Fruit fly (Drosophila melanogaster) whole organism, embryonic: ENCODE data around the gene yellow-e.

Experiments
- Blimp-1 ChIP-seq: fragments of 200-800 bp; sonication (Bioruptor generic); optimal IDR thresholded peaks from 3 replicates; lab custom pipeline; 2018; ENCODE audit warnings: missing biosample characterization, missing genetic modification characterization, mild to moderate bottlenecking, moderate library complexity, missing genetic modification reagents
- Bteb2 ChIP-seq: fragments of 200-800 bp; sonication (Bioruptor generic); optimal IDR thresholded peaks from 2 replicates; lab custom pipeline; 2016; ENCODE audit warnings: missing biosample characterization, missing genetic modification characterization
- CG10147 ChIP-seq: fragments of 200-800 bp; sonication (Bioruptor generic); optimal IDR thresholded peaks from 2 replicates; lab custom pipeline; 2019; ENCODE audit warnings: missing biosample characterization, mild to moderate bottlenecking, missing genetic modification characterization, moderate library complexity
- CG12104 ChIP-seq: fragments of 200-800 bp; sonication (Bioruptor generic); optimal IDR thresholded peaks from 3 replicates; lab custom pipeline; 2016; ENCODE audit warnings: missing biosample characterization, missing genetic modification characterization
- CG12744 ChIP-seq: fragments of 200-800 bp; sonication (Bioruptor generic); optimal IDR thresholded peaks from 2 replicates; lab custom pipeline; 2016; ENCODE audit warnings: missing biosample characterization, missing genetic modification characterization
- CG13287 ChIP-seq: fragments of 200-800 bp; sonication (Bioruptor generic); IDR thresholded peaks from 2 replicates; pipeline ENCODE4 v1.3.6; 2022; ENCODE audit warnings: missing biosample characterization, missing genetic modification characterization; ENCODE audit not compliant: partially characterized antibody
- CG14667 ChIP-seq: fragments of 200-800 bp; sonication (Bioruptor generic); IDR thresholded peaks from 2 replicates; pipeline ENCODE4 v1.3.6; 2022; ENCODE audit warnings: missing biosample characterization, missing genetic modification characterization
- CG15514 ChIP-seq: fragments of 200-800 bp; sonication (Bioruptor generic); optimal IDR thresholded peaks from 3 replicates; lab custom pipeline; 2017; ENCODE audit warnings: missing biosample characterization, missing genetic modification characterization, mild to moderate bottlenecking, moderate library complexity, missing genetic modification reagents
- CG1603 ChIP-seq: fragments of 200-800 bp; sonication (Bioruptor generic); optimal IDR thresholded peaks from 2 replicates; lab custom pipeline; 2019; ENCODE audit warnings: missing biosample characterization, mild to moderate bottlenecking, missing genetic modification characterization, moderate library complexity
- CG16813 ChIP-seq: fragments of 200-800 bp; sonication (Bioruptor generic); IDR thresholded peaks from 3 replicates; pipeline ENCODE4 v1.3.6; 2022; ENCODE audit warnings: missing biosample characterization, missing genetic modification characterization; ENCODE audit not compliant: partially characterized antibody
- CG17568 ChIP-seq: fragments of 200-800 bp; sonication (Bioruptor generic); optimal IDR thresholded peaks from 2 replicates; lab custom pipeline; 2018; ENCODE audit warnings: missing biosample characterization, mild to moderate bottlenecking, missing genetic modification characterization, moderate library complexity
- CG18262 ChIP-seq: fragments of 200-800 bp; optimal IDR thresholded peaks from 3 replicates; lab custom pipeline; 2019; ENCODE audit warnings: missing biosample characterization, mild to moderate bottlenecking, missing genetic modification characterization, moderate library complexity
- CG2712 ChIP-seq: fragments of 200-800 bp; optimal IDR thresholded peaks from 3 replicates; lab custom pipeline; 2019; ENCODE audit warnings: missing biosample characterization, mild to moderate bottlenecking, missing genetic modification characterization, moderate library complexity
- CG30020 ChIP-seq: fragments of 200-800 bp; optimal IDR thresholded peaks from 2 replicates; lab custom pipeline; 2019; ENCODE audit warnings: missing biosample characterization, mild to moderate bottlenecking, missing genetic modification characterization, moderate library complexity
- CG3065 ChIP-seq: fragments of 200-800 bp; sonication (Bioruptor generic); optimal IDR thresholded peaks from 2 replicates; lab custom pipeline; 2016; ENCODE audit warnings: missing biosample characterization, missing genetic modification characterization
- CG33213 ChIP-seq: fragments of 200-800 bp; sonication (Bioruptor generic); optimal IDR thresholded peaks from 3 replicates; lab custom pipeline; 2016; ENCODE audit warnings: missing biosample characterization, missing genetic modification characterization
- CG4404 ChIP-seq: fragments of 200-800 bp; sonication (Bioruptor generic); IDR thresholded peaks from 2 replicates; pipeline ENCODE4 v1.3.6; 2022; ENCODE audit warnings: missing biosample characterization, missing genetic modification characterization
- CG5180 ChIP-seq: fragments of 200-800 bp; sonication (Bioruptor generic); optimal IDR thresholded peaks from 3 replicates; lab custom pipeline; 2017; ENCODE audit warnings: missing biosample characterization, missing genetic modification characterization, mild to moderate bottlenecking, moderate library complexity, missing genetic modification reagents
- CG9932 ChIP-seq: fragments of 200-800 bp; sonication (Bioruptor generic); IDR thresholded peaks from 2 replicates; pipeline ENCODE4 v1.3.6; 2022; ENCODE audit warnings: missing biosample characterization, missing genetic modification characterization
- Elba2 ChIP-seq: fragments of 200-800 bp; sonication (Bioruptor generic); optimal IDR thresholded peaks from 3 replicates; lab custom pipeline; 2016; ENCODE audit warnings: missing biosample characterization, missing genetic modification characterization
- Ets65A ChIP-seq: fragments of 200-800 bp; sonication (Bioruptor generic); peaks from one replicate; lab custom pipeline; 2016; ENCODE audit warnings: missing biosample characterization, missing genetic modification characterization
- Hmr ChIP-seq: fragments of 200-800 bp; sonication (Bioruptor generic); optimal IDR thresholded peaks from 3 replicates; lab custom pipeline; 2017; ENCODE audit warnings: mild to moderate bottlenecking, missing biosample characterization, missing genetic modification reagents, missing genetic modification characterization
- Hr78 ChIP-seq, 2 experiments: fragments of 200-800 bp in 1 of 2; fragments of >200 bp in 1 of 2; sonication (Bioruptor generic) in 1 of 2; optimal IDR thresholded peaks; 2 replicates each; lab custom pipeline; 2017 to 2019; ENCODE audit warnings: missing biosample characterization in 2 of 2, missing genetic modification characterization in 2 of 2, mild to moderate bottlenecking in 1 of 2, moderate library complexity in 1 of 2
- Lhr ChIP-seq: fragments of 200-800 bp; sonication (Bioruptor generic); optimal IDR thresholded peaks from 3 replicates; lab custom pipeline; 2017; ENCODE audit warnings: mild to moderate bottlenecking, missing biosample characterization, missing genetic modification reagents, missing genetic modification characterization
- Myb ChIP-seq: fragments of 200-800 bp; sonication (Bioruptor generic); optimal IDR thresholded peaks from 2 replicates; lab custom pipeline; 2016; ENCODE audit warnings: missing biosample characterization, missing genetic modification characterization
- Pdp1 ChIP-seq, 2 experiments: fragments of 200-800 bp; sonication (Bioruptor generic); optimal IDR thresholded peaks; 3 replicates each; lab custom pipeline; 2016; ENCODE audit warnings: missing biosample characterization in 2 of 2, missing genetic modification characterization in 2 of 2, mild to moderate bottlenecking in 1 of 2, moderate library complexity in 1 of 2
- Rfx ChIP-seq: fragments of 200-800 bp; sonication (Bioruptor generic); IDR thresholded peaks from 2 replicates; pipeline ENCODE4 v1.3.6; 2022; ENCODE audit warnings: missing biosample characterization, missing genetic modification characterization
- Ssrp ChIP-seq: fragments of 200-800 bp; sonication (Bioruptor generic); optimal IDR thresholded peaks from 2 replicates; lab custom pipeline; 2018; ENCODE audit warnings: missing biosample characterization, mild to moderate bottlenecking, missing genetic modification characterization, moderate library complexity
- az2 ChIP-seq: fragments of 200-800 bp; sonication (Bioruptor generic); optimal IDR thresholded peaks from 3 replicates; lab custom pipeline; 2016; ENCODE audit warnings: missing biosample characterization, missing genetic modification characterization
- bcd ChIP-seq: fragments of 200-800 bp; sonication (Bioruptor generic); optimal IDR thresholded peaks from 2 replicates; lab custom pipeline; 2017; ENCODE audit warnings: missing biosample characterization, mild to moderate bottlenecking, missing genetic modification characterization
- ci ChIP-seq: fragments of 200-800 bp; sonication (Bioruptor generic); IDR thresholded peaks from 3 replicates; pipeline ENCODE4 v1.3.6; 2022; ENCODE audit warnings: missing biosample characterization, missing genetic modification characterization
- fd102C ChIP-seq: fragments of 200-800 bp; sonication (Bioruptor generic); optimal IDR thresholded peaks from 2 replicates; lab custom pipeline; 2018; ENCODE audit warnings: missing biosample characterization, mild to moderate bottlenecking, missing genetic modification characterization, moderate library complexity
- ftz-f1 ChIP-seq: fragments of 200-800 bp; sonication (Bioruptor generic); optimal IDR thresholded peaks from 2 replicates; lab custom pipeline; 2016; ENCODE audit warnings: missing biosample characterization, missing genetic modification characterization
- grau ChIP-seq: fragments of 200-800 bp; optimal IDR thresholded peaks from 3 replicates; lab custom pipeline; 2019; ENCODE audit warnings: missing biosample characterization, mild to moderate bottlenecking, missing genetic modification characterization, moderate library complexity
- gsb ChIP-seq: fragments of 200-800 bp; sonication (Bioruptor generic); IDR thresholded peaks from 2 replicates; pipeline ENCODE4 v1.3.6; 2022; ENCODE audit warnings: missing biosample characterization, missing genetic modification characterization
- inv ChIP-seq: fragments of 200-800 bp; sonication (Bioruptor generic); IDR thresholded peaks from 2 replicates; pipeline ENCODE4 v1.3.6; 2022; ENCODE audit warnings: missing biosample characterization, missing genetic modification characterization; ENCODE audit not compliant: partially characterized antibody
- jumu ChIP-seq: fragments of 200-800 bp; sonication (Bioruptor generic); optimal IDR thresholded peaks from 3 replicates; lab custom pipeline; 2016; ENCODE audit warnings: missing biosample characterization, missing genetic modification characterization
- ken ChIP-seq: fragments of 200-800 bp; sonication (Bioruptor generic); IDR thresholded peaks from 3 replicates; pipeline ENCODE4 v1.3.6; 2022; ENCODE audit warnings: missing biosample characterization, missing genetic modification characterization
- luna ChIP-seq: fragments of 200-800 bp; sonication (Bioruptor generic); optimal IDR thresholded peaks from 2 replicates; lab custom pipeline; 2016; ENCODE audit warnings: missing biosample characterization, missing genetic modification characterization
- nerfin-1 ChIP-seq: fragments of 200-800 bp; sonication (Bioruptor generic); optimal IDR thresholded peaks from 3 replicates; lab custom pipeline; 2019; ENCODE audit warnings: missing biosample characterization, mild to moderate bottlenecking, missing genetic modification characterization, moderate library complexity
- pan ChIP-seq, 4 experiments: fragments of >200 bp in 3 of 4; fragments of 200-800 bp in 1 of 4; sonication (Bioruptor generic) in 1 of 4; optimal IDR thresholded peaks in 3 of 4; IDR thresholded peaks in 1 of 4; 2 replicates each; pipeline versions ENCODE4 v1.3.6 to Lab custom; 2017 to 2022; ENCODE audit warnings: missing biosample characterization in 2 of 4, missing genetic modification characterization in 2 of 4, mixed read lengths in 1 of 4
- slp2 ChIP-seq: fragments of 200-800 bp; sonication (Bioruptor generic); optimal IDR thresholded peaks from 2 replicates; lab custom pipeline; 2016; ENCODE audit warnings: missing biosample characterization, missing genetic modification characterization
- sob ChIP-seq: fragments of 200-800 bp; sonication (Bioruptor generic); IDR thresholded peaks from 2 replicates; pipeline ENCODE4 v1.3.6; 2022; ENCODE audit warnings: missing biosample characterization, missing genetic modification characterization
- stwl ChIP-seq: fragments of 200-800 bp; sonication (Bioruptor generic); optimal IDR thresholded peaks from 3 replicates; lab custom pipeline; 2018; ENCODE audit warnings: missing biosample characterization, mild to moderate bottlenecking, missing genetic modification characterization, moderate library complexity
- tap ChIP-seq: fragments of 200-800 bp; optimal IDR thresholded peaks from 3 replicates; lab custom pipeline; 2019; ENCODE audit warnings: missing biosample characterization, mild to moderate bottlenecking, missing genetic modification characterization, moderate library complexity
- vfl ChIP-seq: fragments of 200-800 bp; sonication (Bioruptor generic); optimal IDR thresholded peaks from 2 replicates; lab custom pipeline; 2016; ENCODE audit warnings: missing biosample characterization, missing genetic modification characterization
- z ChIP-seq: fragments of 200-800 bp; sonication (Bioruptor generic); IDR thresholded peaks from 3 replicates; pipeline ENCODE4 v1.3.6; 2022; ENCODE audit warnings: missing biosample characterization, missing genetic modification characterization
- zen ChIP-seq: fragments of 200-800 bp; sonication (Bioruptor generic); optimal IDR thresholded peaks from 3 replicates; lab custom pipeline; 2018; ENCODE audit warnings: missing biosample characterization, mild to moderate bottlenecking, missing genetic modification characterization, moderate library complexity

yellow-e gene

DNA sequence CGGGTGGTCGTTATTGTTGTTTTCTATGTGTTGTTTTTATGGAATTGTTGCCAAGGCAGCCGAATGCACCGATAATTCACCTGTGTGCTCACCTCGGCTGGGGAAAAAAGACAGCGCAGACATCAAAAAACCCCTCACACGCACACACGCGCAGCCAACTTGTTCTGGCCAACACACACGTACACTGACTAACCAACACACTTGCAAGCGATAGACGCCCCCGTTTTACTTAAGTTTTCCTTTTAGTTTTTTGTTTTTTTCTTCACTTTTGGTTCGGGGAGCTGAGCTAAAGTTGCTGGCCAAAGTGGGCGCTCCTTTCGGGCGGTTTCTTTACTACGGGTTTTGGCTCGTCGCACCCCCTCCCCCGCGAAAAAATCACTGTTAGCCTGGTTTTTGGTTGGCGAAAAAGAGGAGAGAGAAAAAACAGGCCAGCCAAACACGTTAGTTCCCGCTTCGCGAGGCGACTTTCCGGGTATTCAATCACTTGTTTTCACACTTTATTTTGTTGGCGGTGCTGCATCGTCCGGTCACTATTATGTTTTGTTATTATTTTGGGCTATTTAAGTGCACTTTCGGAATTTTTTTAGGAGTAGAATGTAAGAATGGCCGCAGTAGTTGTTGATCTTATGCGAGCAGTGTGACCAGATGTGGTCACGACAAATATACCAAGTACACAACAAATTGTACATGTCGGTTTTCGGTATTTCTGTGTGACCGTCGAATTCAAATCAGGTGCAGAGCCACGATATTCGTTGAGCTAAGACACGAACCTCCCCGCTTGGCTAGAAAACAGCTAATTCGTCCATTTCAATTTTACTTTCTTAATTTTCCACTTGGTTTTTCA, 19.5 kb upstream of the yellow-e start, which contains the start of gene yrt (continued):
- TF ChIP-seq CG12104 (no peak), vfl (GFP tag; lab: Kevin White, UChicago) (no peak), Lhr (GFP tag; lab: Kevin White, UChicago) (peak; percentile 85), fd102C (no peak), CG4404 (GFP tag; lab: Robert Waterston, UW) (no peak), Myb (GFP tag; lab: Kevin White, UChicago) (peak; percentile 46), CG16813 (0 out of 3 replicates have a peak, but pooled peaks have one; percentile 14), z (no peak), Hr78 (GFP tag; optimal IDR thresholded peaks at IDR 0.05; lab: Kevin White, UChicago) (no peak), CG2712 (tag; lab: Kevin White, UChicago) (peak; percentile 28), ci (GFP tag; lab: Robert Waterston, UW) (0 out of 3 replicates have a peak, but pooled peaks have one; percentile 10), Elba2 (GFP tag; lab: Kevin White, UChicago) (peak; percentile 10), zen (tag; lab: Kevin White, UChicago) (peak; percentile 25), slp2 (GFP tag; lab: Kevin White, UChicago) (no peak), Hmr (GFP tag; lab: Kevin White, UChicago) (peak; percentile 28), luna (GFP tag; lab: Kevin White, UChicago) (no peak), Rfx (GFP tag; lab: Robert Waterston, UW) (no peak), sob (no peak), CG12744 (GFP tag; lab: Kevin White, UChicago) (no peak), inv (GFP tag; lab: Robert Waterston, UW) (no peak), Ets65A (peak; percentile 88), grau (tag; lab: Kevin White, UChicago) (peak; percentile 10), jumu (GFP tag; lab: Kevin White, UChicago) (no peak), tap (tag; lab: Kevin White, UChicago) (no peak), Blimp-1 (GFP tag; lab: Kevin White, UChicago) (no peak), CG15514 (GFP tag; lab: Kevin White, UChicago) (peak; percentile 24), CG3065 (GFP tag; lab: Kevin White, UChicago) (no peak), CG33213 (GFP tag; lab: Kevin White, UChicago) (peak; percentile 41), ken (GFP tag; lab: Robert Waterston, UW) (no peak), nerfin-1 (tag; lab: Kevin White, UChicago) (peak; percentile 69), Pdp1 (GFP tag; optimal IDR thresholded peaks at IDR 0.05; lab: Kevin White, UChicago) (peak in 1 of 2 experiments; percentile 48), CG9932 (GFP tag; lab: Robert Waterston, UW) (no peak), CG1603 (tag; lab: Kevin White, UChicago) (peak; percentile 72), bcd (GFP tag; lab: Kevin White, UChicago) (no peak), CG5180 (GFP tag; lab: Kevin White, UChicago) (no peak), pan (optimal IDR thresholded peaks at IDR 0.05; lab: Kevin White, UChicago) (no peak), pan (GFP tag; optimal IDR thresholded peaks at IDR 0.05 in 1 of 2, IDR thresholded peaks at IDR 0.05 in 1 of 2) (no peak), Bteb2 (GFP tag; lab: Kevin White, UChicago) (no peak), CG18262 (tag; lab: Kevin White, UChicago) (peak; percentile 5), az2 (GFP tag; lab: Kevin White, UChicago) (no peak), ftz-f1 (GFP tag; lab: Kevin White, UChicago) (no peak), Ssrp (tag; lab: Kevin White, UChicago) (no peak), CG13287 (peak; percentile 44), CG17568 (GFP tag; lab: Kevin White, UChicago) (peak; percentile 26), CG10147 (GFP tag; lab: Kevin White, UChicago) (no peak), gsb (no peak), stwl (tag; lab: Kevin White, UChicago) (peak; percentile 68), CG14667 (GFP tag; lab: Robert Waterston, UW) (no peak), CG30020 (peak; percentile 7)
